Fruit fly (Drosophila melanogaster) whole organism, adult: ENCODE measurements around the gene CG8668.

ENCODE experiments used
- CG11617 ChIP-seq: fragments of 200-800 bp; sonication (Bioruptor generic); optimal IDR thresholded peaks from 2 replicates; lab custom pipeline; 2017; ENCODE audit warnings: mild to moderate bottlenecking, missing biosample characterization, missing genetic modification reagents, missing genetic modification characterization
- CG12768 ChIP-seq: fragments of 200-800 bp; sonication (Bioruptor generic); optimal IDR thresholded peaks from 2 replicates; lab custom pipeline; 2017; ENCODE audit warnings: missing biosample characterization, missing genetic modification characterization, mild to moderate bottlenecking, moderate library complexity, missing genetic modification reagents
- CG14711 ChIP-seq: fragments of 200-800 bp; sonication (Bioruptor generic); optimal IDR thresholded peaks from 2 replicates; lab custom pipeline; 2018; ENCODE audit warnings: missing biosample characterization, mild to moderate bottlenecking, missing genetic modification characterization, moderate library complexity
- CG1620 ChIP-seq: fragments of 200-800 bp; sonication (Bioruptor generic); optimal IDR thresholded peaks from 2 replicates; lab custom pipeline; 2016; ENCODE audit warnings: missing biosample characterization, missing genetic modification characterization
- CG33017 ChIP-seq: fragments of 200-800 bp; sonication (Bioruptor generic); optimal IDR thresholded peaks from 2 replicates; lab custom pipeline; 2018; ENCODE audit warnings: missing biosample characterization, mild to moderate bottlenecking, missing genetic modification characterization, moderate library complexity
- CG5204 ChIP-seq: fragments of 200-800 bp; sonication (Bioruptor generic); optimal IDR thresholded peaks from 2 replicates; lab custom pipeline; 2016; ENCODE audit warnings: missing biosample characterization, missing genetic modification characterization
- CG7045 ChIP-seq: fragments of 200-800 bp; sonication (Bioruptor generic); optimal IDR thresholded peaks from 2 replicates; lab custom pipeline; 2017; ENCODE audit warnings: missing biosample characterization, mild to moderate bottlenecking, missing genetic modification characterization
- CG7101 ChIP-seq: fragments of 200-800 bp; sonication (Bioruptor generic); optimal IDR thresholded peaks from 2 replicates; lab custom pipeline; 2018; ENCODE audit warnings: missing biosample characterization, mild to moderate bottlenecking, missing genetic modification characterization, moderate library complexity
- Clk ChIP-seq: fragments of 200-800 bp; sonication (Bioruptor generic); optimal IDR thresholded peaks from 2 replicates; lab custom pipeline; 2017; ENCODE audit warnings: missing biosample characterization, missing genetic modification characterization
- Crg-1 ChIP-seq: fragments of 200-800 bp; sonication (Bioruptor generic); optimal IDR thresholded peaks from 2 replicates; lab custom pipeline; 2016; ENCODE audit warnings: missing biosample characterization, missing genetic modification characterization
- Hr96 ChIP-seq: fragments of 200-800 bp; sonication (Bioruptor generic); optimal IDR thresholded peaks from 2 replicates; lab custom pipeline; 2016; ENCODE audit warnings: missing biosample characterization, missing genetic modification characterization
- Mnt ChIP-seq: fragments of 200-800 bp; sonication (Bioruptor generic); optimal IDR thresholded peaks from 2 replicates; lab custom pipeline; 2016; ENCODE audit warnings: missing biosample characterization, mild to moderate bottlenecking, missing genetic modification characterization
- bab1 ChIP-seq: fragments of 200-800 bp; sonication (Bioruptor generic); optimal IDR thresholded peaks from 3 replicates; lab custom pipeline; 2019; ENCODE audit warnings: missing biosample characterization, mild to moderate bottlenecking, missing genetic modification characterization, moderate library complexity
- cic ChIP-seq: fragments of 200-800 bp; sonication (Bioruptor generic); optimal IDR thresholded peaks from 2 replicates; lab custom pipeline; 2017; ENCODE audit warnings: missing biosample characterization, mild to moderate bottlenecking, missing genetic modification characterization, moderate library complexity
- cnc ChIP-seq, 2 experiments: fragments of >200 bp; optimal IDR thresholded peaks; 2 replicates each; lab custom pipeline; 2017
- kay ChIP-seq: fragments of 200-800 bp; sonication (Bioruptor generic); peaks from one replicate; lab custom pipeline; 2016; ENCODE audit warnings: missing biosample characterization, missing genetic modification characterization, borderline replicate concordance
- ovo ChIP-seq: fragments of 200-800 bp; sonication (Bioruptor generic); optimal IDR thresholded peaks from 2 replicates; lab custom pipeline; 2016; ENCODE audit warnings: missing biosample characterization, missing genetic modification characterization
- pad ChIP-seq: fragments of 200-800 bp; sonication (Bioruptor generic); optimal IDR thresholded peaks from 3 replicates; lab custom pipeline; 2017; ENCODE audit warnings: missing biosample characterization, missing genetic modification characterization, mild to moderate bottlenecking, moderate library complexity, missing genetic modification reagents
- tj ChIP-seq: fragments of 200-800 bp; sonication (Bioruptor generic); optimal IDR thresholded peaks from 3 replicates; lab custom pipeline; 2017; ENCODE audit warnings: missing biosample characterization, mild to moderate bottlenecking, missing genetic modification characterization, moderate library complexity
- toe ChIP-seq: fragments of 200-800 bp; sonication (Bioruptor generic); optimal IDR thresholded peaks from 2 replicates; lab custom pipeline; 2016; ENCODE audit warnings: missing biosample characterization, missing genetic modification characterization

The CG8668 gene

dm6 chr2L:8126849-8127602, at the start of gene CG8668, which contains the start of gene CG12375:
Gene CG8668, plus strand, starts transcription at chr2L:8127001.
Gene CG12375, minus strand, starts transcription at chr2L:8126890.
- TF ChIP-seq CG14711 (peak; percentile 26), cic (GFP tag; lab: Kevin White, UChicago) (peak; percentile 16), bab1 (GFP tag; lab: Kevin White, UChicago) (peak; percentile 46), CG7101 (tag; lab: Kevin White, UChicago) (peak; percentile 2), CG11617 (GFP tag; lab: Kevin White, UChicago) (peak; percentile 34), CG5204 (GFP tag; lab: Kevin White, UChicago) (no peak), cnc (optimal IDR thresholded peaks at IDR 0.05; lab: Kevin White, UChicago) (no peak), tj (GFP tag; lab: Kevin White, UChicago) (peak; percentile 27), Mnt (peak; percentile 12)

DNA sequence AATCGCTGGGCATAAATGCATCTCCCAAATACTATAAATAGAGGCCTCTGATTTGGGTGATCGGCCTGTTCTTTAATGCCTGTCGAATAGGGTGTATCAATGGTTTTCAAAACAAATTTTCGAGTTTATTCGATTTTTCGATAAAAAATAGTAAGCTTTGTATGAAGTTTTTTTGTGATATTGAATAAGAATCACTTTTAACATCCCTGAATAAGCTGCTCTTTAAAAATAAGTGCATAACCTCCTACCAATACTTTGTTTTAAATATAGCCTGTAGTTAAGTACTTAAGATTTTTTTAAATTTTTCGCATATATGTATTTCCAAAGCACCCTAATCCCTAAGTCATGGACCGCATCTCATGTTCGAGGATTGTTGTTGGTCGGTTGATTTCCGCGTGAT, 46.2 kb upstream of the CG8668 start:
- TF ChIP-seq Clk (GFP tag; lab: Kevin White, UChicago) (no peak), kay (GFP tag; lab: Kevin White, UChicago) (no peak), CG7101 (tag; lab: Kevin White, UChicago) (no peak), CG7045 (GFP tag; lab: Kevin White, UChicago) (no peak), toe (GFP tag; lab: Kevin White, UChicago) (no peak), Crg-1 (GFP tag; lab: Kevin White, UChicago) (no peak), bab1 (GFP tag; lab: Kevin White, UChicago) (no peak), cnc (optimal IDR thresholded peaks at IDR 0.05; lab: Kevin White, UChicago) (no peak), Mnt (no peak)

DNA sequence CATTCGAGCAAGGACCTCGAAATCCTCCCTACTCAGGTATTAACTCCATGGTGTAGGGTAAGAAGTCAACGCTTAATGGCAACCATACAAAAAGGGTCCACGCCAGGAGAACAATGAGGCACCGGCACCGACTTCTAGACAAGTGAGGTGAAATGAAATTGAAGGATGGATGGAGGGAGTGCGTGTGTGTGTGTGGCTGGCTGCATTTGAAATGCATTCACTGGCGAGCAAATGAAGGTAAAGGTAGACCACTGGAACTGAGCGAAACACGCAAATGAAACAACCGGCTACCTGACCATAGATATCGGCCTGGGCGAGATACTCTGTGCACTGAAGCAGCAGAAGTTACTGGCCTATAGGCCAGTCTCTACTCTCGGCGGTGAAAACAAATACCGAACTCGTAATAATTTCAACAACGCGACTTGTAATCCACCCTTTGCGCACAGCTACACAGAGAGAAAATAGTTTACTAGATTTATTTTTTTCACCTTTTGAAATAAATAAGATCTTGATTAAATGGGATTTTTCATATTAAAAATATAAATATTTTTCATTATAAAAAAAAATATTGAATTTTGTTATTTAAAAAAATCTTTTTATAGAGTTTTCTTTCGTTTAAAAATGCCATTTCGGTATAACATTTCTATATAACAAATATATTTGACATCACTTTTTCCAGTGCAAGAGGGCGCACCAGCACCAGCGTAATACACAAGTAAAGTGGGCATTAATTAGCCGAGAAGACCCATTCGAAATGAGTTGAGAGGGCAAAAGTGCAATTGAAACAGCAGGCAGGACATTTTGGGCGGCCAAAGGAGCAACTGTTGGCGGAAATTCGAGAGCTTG, 44.9 kb upstream of the CG8668 start:
- TF ChIP-seq CG7101 (tag; lab: Kevin White, UChicago) (peak; percentile 57), CG11617 (GFP tag; lab: Kevin White, UChicago) (peak; percentile 77), CG14711 (peak; percentile 50), Hr96 (GFP tag; lab: Kevin White, UChicago) (no peak), tj (GFP tag; lab: Kevin White, UChicago) (peak; percentile 24), CG33017 (tag; lab: Kevin White, UChicago) (peak; percentile 63), ovo (no peak)

dm6 chr2L:8082692-8083412, 43.9 kb upstream of the CG8668 start, which contains the start of gene Mcr:
Gene Mcr, minus strand, starts transcription at chr2L:8082982.
- TF ChIP-seq Clk (GFP tag; lab: Kevin White, UChicago) (no peak), ovo (no peak), cnc (optimal IDR thresholded peaks at IDR 0.05; lab: Kevin White, UChicago) (no peak), CG1620 (GFP tag; lab: Kevin White, UChicago) (no peak), bab1 (GFP tag; lab: Kevin White, UChicago) (peak; percentile 42), tj (GFP tag; lab: Kevin White, UChicago) (peak; percentile 4), pad (GFP tag; lab: Kevin White, UChicago) (peak; percentile 33), toe (GFP tag; lab: Kevin White, UChicago) (no peak), CG7101 (tag; lab: Kevin White, UChicago) (no peak)

DNA sequence CACCGCTTCAGTTG, 43.6 kb upstream of the CG8668 start, which contains the start of gene Bsg:
Gene Bsg, plus strand, starts transcription at position 8 of the 14 bp plus-strand sequence.
- no peak for TF ChIP-seq Crg-1 (GFP tag; lab: Kevin White, UChicago)
- no peak for TF ChIP-seq pad (GFP tag; lab: Kevin White, UChicago)
- no peak for TF ChIP-seq tj (GFP tag; lab: Kevin White, UChicago)
- no peak for TF ChIP-seq CG1620 (GFP tag; lab: Kevin White, UChicago)
- no peak for TF ChIP-seq CG11617 (GFP tag; lab: Kevin White, UChicago)
- no peak for TF ChIP-seq Clk (GFP tag; lab: Kevin White, UChicago)
- TF ChIP-seq toe (GFP tag; lab: Kevin White, UChicago), result no peak
- TF ChIP-seq bab1 (GFP tag; lab: Kevin White, UChicago), result no peak

DNA sequence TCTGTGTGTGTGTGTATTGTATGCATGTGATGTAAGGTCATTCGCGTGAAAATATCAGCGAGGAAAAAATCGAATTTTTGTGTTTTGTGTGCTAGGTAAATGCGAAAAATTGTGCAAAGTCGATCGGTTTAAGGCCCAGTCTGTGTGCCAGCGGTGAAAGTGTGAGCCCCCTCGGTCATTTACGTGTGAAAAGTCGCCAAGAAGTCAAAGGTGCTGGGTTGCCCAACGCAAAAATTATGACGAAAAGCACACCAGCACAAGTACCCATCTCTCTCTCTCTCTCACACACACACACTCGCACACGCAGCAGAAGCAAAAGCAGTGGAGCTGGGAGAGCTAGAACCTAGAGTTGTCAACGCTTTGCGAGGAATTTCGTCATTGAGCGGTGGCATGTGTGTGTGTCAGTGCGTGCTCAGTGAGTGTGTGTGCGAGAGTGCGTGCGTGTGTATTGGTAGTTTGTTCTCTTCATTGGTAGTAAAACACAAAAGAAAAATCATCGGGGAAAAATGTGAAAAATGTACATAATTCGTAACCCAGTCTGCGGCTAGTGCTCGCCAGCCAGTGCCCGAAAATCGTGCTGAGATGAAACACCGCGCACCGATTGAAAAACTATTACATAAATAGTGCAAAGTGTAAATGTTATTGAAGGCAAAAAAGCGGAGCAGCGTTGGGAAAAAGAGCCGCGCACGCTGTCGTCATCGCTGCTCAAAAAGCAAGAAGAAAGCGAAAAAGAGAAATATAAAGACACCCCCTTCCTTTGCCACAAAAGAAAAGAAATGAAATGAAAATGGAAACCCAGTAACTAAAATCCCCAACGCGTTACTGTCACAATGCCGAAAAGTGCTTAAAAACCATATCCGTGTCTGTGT, 43.1 kb upstream of the CG8668 start:
- TF ChIP-seq CG7101 (tag; lab: Kevin White, UChicago) (peak; percentile 20), Crg-1 (GFP tag; lab: Kevin White, UChicago) (no peak), cic (GFP tag; lab: Kevin White, UChicago) (peak; percentile 68), CG12768 (GFP tag; lab: Kevin White, UChicago) (no peak), ovo (no peak), CG5204 (GFP tag; lab: Kevin White, UChicago) (no peak), kay (GFP tag; lab: Kevin White, UChicago) (peak; percentile 33), CG14711 (peak; percentile 98), Mnt (peak; percentile 58), CG1620 (GFP tag; lab: Kevin White, UChicago) (no peak), tj (GFP tag; lab: Kevin White, UChicago) (no peak), CG33017 (tag; lab: Kevin White, UChicago) (peak; percentile 25), Clk (GFP tag; lab: Kevin White, UChicago) (no peak), bab1 (GFP tag; lab: Kevin White, UChicago) (peak; percentile 62)
